Fruit fly (Drosophila melanogaster) whole organism, embryonic: ENCODE data around the gene Doa.

Experiments
- ATbp ChIP-seq: fragments of 200-800 bp; sonication (Bioruptor generic); optimal IDR thresholded peaks from 2 replicates; lab custom pipeline; 2017; ENCODE audit warnings: missing biosample characterization, mild to moderate bottlenecking, missing genetic modification characterization, missing genetic modification reagents
- Abd-B ChIP-seq: fragments of 200-800 bp; sonication (Bioruptor generic); optimal IDR thresholded peaks from 2 replicates; lab custom pipeline; 2018; ENCODE audit warnings: missing biosample characterization, mild to moderate bottlenecking, missing genetic modification characterization, moderate library complexity
- CG11504 ChIP-seq: fragments of 200-800 bp; sonication (Bioruptor generic); optimal IDR thresholded peaks from 3 replicates; lab custom pipeline; 2019; ENCODE audit warnings: missing biosample characterization, mild to moderate bottlenecking, missing genetic modification characterization, moderate library complexity
- CG11560 ChIP-seq: fragments of 200-800 bp; sonication (Bioruptor generic); IDR thresholded peaks from 3 replicates; pipeline ENCODE4 v1.3.6; 2022; ENCODE audit warnings: missing biosample characterization, missing genetic modification characterization
- CG11695 ChIP-seq: fragments of 200-800 bp; sonication (Bioruptor generic); IDR thresholded peaks from 3 replicates; pipeline ENCODE4 v1.3.6; 2022; ENCODE audit warnings: missing biosample characterization, missing genetic modification characterization
- CG13424 ChIP-seq: fragments of 200-800 bp; sonication (Bioruptor generic); optimal IDR thresholded peaks from 2 replicates; lab custom pipeline; 2019; ENCODE audit warnings: missing biosample characterization, mild to moderate bottlenecking, missing genetic modification characterization, moderate library complexity
- CG14014 ChIP-seq: fragments of 200-800 bp; sonication (Bioruptor generic); IDR thresholded peaks from 2 replicates; pipeline ENCODE4 v1.3.6; 2022; ENCODE audit warnings: missing biosample characterization, missing genetic modification characterization
- CG14710 ChIP-seq: fragments of 200-800 bp; sonication (Bioruptor generic); optimal IDR thresholded peaks from 3 replicates; lab custom pipeline; 2019; ENCODE audit warnings: missing biosample characterization, mild to moderate bottlenecking, missing genetic modification characterization, moderate library complexity
- CG17568 ChIP-seq: fragments of 200-800 bp; sonication (Bioruptor generic); optimal IDR thresholded peaks from 2 replicates; lab custom pipeline; 2018; ENCODE audit warnings: missing biosample characterization, mild to moderate bottlenecking, missing genetic modification characterization, moderate library complexity
- CG17612 ChIP-seq: fragments of 200-800 bp; sonication (Bioruptor generic); IDR thresholded peaks from 2 replicates; pipeline ENCODE4 v1.3.6; 2022; ENCODE audit warnings: missing biosample characterization, missing genetic modification characterization
- CG17802 ChIP-seq: fragments of 200-800 bp; sonication (Bioruptor generic); optimal IDR thresholded peaks from 2 replicates; lab custom pipeline; 2018; ENCODE audit warnings: missing biosample characterization, mild to moderate bottlenecking, missing genetic modification characterization, moderate library complexity
- CG1832 ChIP-seq: fragments of 200-800 bp; sonication (Bioruptor generic); optimal IDR thresholded peaks from 2 replicates; lab custom pipeline; 2017; ENCODE audit warnings: missing biosample characterization, mild to moderate bottlenecking, missing genetic modification characterization, inconsistent platforms
- CG2875 ChIP-seq: fragments of 200-800 bp; sonication (Bioruptor generic); optimal IDR thresholded peaks from 2 replicates; lab custom pipeline; 2017; ENCODE audit warnings: missing biosample characterization, mild to moderate bottlenecking, missing genetic modification characterization, missing genetic modification reagents
- CG34422 ChIP-seq: fragments of 200-800 bp; sonication (Bioruptor generic); IDR thresholded peaks from 3 replicates; pipeline ENCODE4 v1.3.6; 2022; ENCODE audit warnings: missing biosample characterization, missing genetic modification characterization
- CG4424 ChIP-seq: fragments of 200-800 bp; sonication (Bioruptor generic); optimal IDR thresholded peaks from 3 replicates; lab custom pipeline; 2016; ENCODE audit warnings: missing biosample characterization, missing genetic modification characterization
- CG4820 ChIP-seq: fragments of 200-800 bp; sonication (Bioruptor generic); optimal IDR thresholded peaks from 3 replicates; lab custom pipeline; 2016; ENCODE audit warnings: missing biosample characterization, missing genetic modification characterization
- CG5953 ChIP-seq: fragments of 200-800 bp; sonication (Bioruptor generic); IDR thresholded peaks from 2 replicates; pipeline ENCODE4 v1.3.6; 2022; ENCODE audit warnings: missing biosample characterization, missing genetic modification characterization
- CG7745 ChIP-seq: fragments of 200-800 bp; sonication (Bioruptor generic); optimal IDR thresholded peaks from 2 replicates; lab custom pipeline; 2018; ENCODE audit warnings: missing biosample characterization, mild to moderate bottlenecking, missing genetic modification characterization, moderate library complexity
- CG7928 ChIP-seq: fragments of 200-800 bp; sonication (Bioruptor generic); optimal IDR thresholded peaks from 2 replicates; lab custom pipeline; 2017; ENCODE audit warnings: missing biosample characterization, mild to moderate bottlenecking, missing genetic modification characterization
- Camta ChIP-seq: fragments of 200-800 bp; sonication (Bioruptor generic); optimal IDR thresholded peaks from 2 replicates; lab custom pipeline; 2016; ENCODE audit warnings: missing biosample characterization, missing genetic modification characterization
- CrebB ChIP-seq: fragments of 200-800 bp; sonication (Bioruptor generic); optimal IDR thresholded peaks from 3 replicates; lab custom pipeline; 2018; ENCODE audit warnings: missing biosample characterization, mild to moderate bottlenecking, missing genetic modification characterization
- D19B ChIP-seq: fragments of 200-800 bp; sonication (Bioruptor generic); optimal IDR thresholded peaks from 2 replicates; lab custom pipeline; 2017; ENCODE audit warnings: missing biosample characterization, mild to moderate bottlenecking, missing genetic modification characterization
- Dfd ChIP-seq, 2 experiments: fragments of >200 bp; optimal IDR thresholded peaks; 2 replicates each; lab custom pipeline; 2017; ENCODE audit warnings: missing biosample characterization in 2 of 2, missing genetic modification characterization in 2 of 2
- Doc2 ChIP-seq: fragments of 200-800 bp; sonication (Bioruptor generic); IDR thresholded peaks from 2 replicates; pipeline ENCODE4 v1.3.6; 2022; ENCODE audit warnings: missing biosample characterization, missing genetic modification characterization
- Eip74EF ChIP-seq, 2 experiments: fragments of 200-800 bp in 1 of 2; fragments of >200 bp in 1 of 2; sonication (Bioruptor generic) in 1 of 2; optimal IDR thresholded peaks; 2 replicates each; lab custom pipeline; 2017 to 2019; ENCODE audit warnings: missing biosample characterization in 2 of 2, missing genetic modification characterization in 2 of 2, mild to moderate bottlenecking in 1 of 2, moderate library complexity in 1 of 2
- Fer1 ChIP-seq: fragments of 200-800 bp; sonication (Bioruptor generic); optimal IDR thresholded peaks from 2 replicates; lab custom pipeline; 2017; ENCODE audit warnings: missing biosample characterization, mild to moderate bottlenecking, missing genetic modification characterization
- Hmx ChIP-seq: fragments of 200-800 bp; sonication (Bioruptor generic); optimal IDR thresholded peaks from 2 replicates; lab custom pipeline; 2016; ENCODE audit warnings: missing biosample characterization, missing genetic modification characterization
- Hr51 ChIP-seq, 2 experiments: fragments of 200-800 bp; sonication (Bioruptor generic); optimal IDR thresholded peaks; 2 replicates in 1 of 2; 3 replicates in 1 of 2; lab custom pipeline; 2016 to 2018; ENCODE audit warnings: missing biosample characterization in 2 of 2, missing genetic modification characterization in 2 of 2, mild to moderate bottlenecking in 1 of 2, moderate library complexity in 1 of 2
- Myb ChIP-seq: fragments of 200-800 bp; sonication (Bioruptor generic); optimal IDR thresholded peaks from 2 replicates; lab custom pipeline; 2016; ENCODE audit warnings: missing biosample characterization, missing genetic modification characterization
- Neu2 ChIP-seq: fragments of 200-800 bp; sonication (Bioruptor generic); optimal IDR thresholded peaks from 3 replicates; lab custom pipeline; 2016; ENCODE audit warnings: missing biosample characterization, missing genetic modification characterization, borderline replicate concordance
- Nf-YB ChIP-seq: fragments of 200-800 bp; sonication (Bioruptor generic); optimal IDR thresholded peaks from 3 replicates; lab custom pipeline; 2019; ENCODE audit warnings: missing biosample characterization, mild to moderate bottlenecking, missing genetic modification characterization, moderate library complexity
- NfI ChIP-seq: fragments of 200-800 bp; sonication (Bioruptor generic); optimal IDR thresholded peaks from 3 replicates; lab custom pipeline; 2018; ENCODE audit warnings: missing biosample characterization, mild to moderate bottlenecking, missing genetic modification characterization, moderate library complexity
- Opbp ChIP-seq: fragments of 200-800 bp; sonication (Bioruptor generic); IDR thresholded peaks from 3 replicates; pipeline ENCODE4 v1.3.6; 2022; ENCODE audit warnings: missing biosample characterization, missing genetic modification characterization; ENCODE audit not compliant: partially characterized antibody
- Pdp1 ChIP-seq, 2 experiments: fragments of 200-800 bp; sonication (Bioruptor generic); optimal IDR thresholded peaks; 3 replicates each; lab custom pipeline; 2016; ENCODE audit warnings: missing biosample characterization in 2 of 2, missing genetic modification characterization in 2 of 2, mild to moderate bottlenecking in 1 of 2, moderate library complexity in 1 of 2
- Xbp1 ChIP-seq: fragments of 200-800 bp; sonication (Bioruptor generic); optimal IDR thresholded peaks from 3 replicates; lab custom pipeline; 2016; ENCODE audit warnings: missing biosample characterization, mild to moderate bottlenecking, missing genetic modification characterization
- ab ChIP-seq: fragments of 200-800 bp; sonication (Bioruptor generic); optimal IDR thresholded peaks from 2 replicates; lab custom pipeline; 2016; ENCODE audit warnings: missing biosample characterization, missing genetic modification characterization
- abd-A ChIP-seq: fragments of 200-800 bp; sonication (Bioruptor generic); optimal IDR thresholded peaks from 3 replicates; lab custom pipeline; 2019; ENCODE audit warnings: missing biosample characterization, mild to moderate bottlenecking, missing genetic modification characterization, moderate library complexity
- caup ChIP-seq: fragments of 200-800 bp; sonication (Bioruptor generic); optimal IDR thresholded peaks from 3 replicates; lab custom pipeline; 2017; ENCODE audit warnings: missing biosample characterization, mild to moderate bottlenecking, missing genetic modification characterization, moderate library complexity; ENCODE audit not compliant: severe bottlenecking
- da ChIP-seq: fragments of 200-800 bp; sonication (Bioruptor generic); optimal IDR thresholded peaks from 2 replicates; lab custom pipeline; 2016; ENCODE audit warnings: missing biosample characterization, missing genetic modification characterization
- emc ChIP-seq: fragments of 200-800 bp; sonication (Bioruptor generic); optimal IDR thresholded peaks from 2 replicates; lab custom pipeline; 2016; ENCODE audit warnings: missing biosample characterization, missing genetic modification characterization
- gem ChIP-seq: fragments of 200-800 bp; sonication (Bioruptor generic); optimal IDR thresholded peaks from 2 replicates; lab custom pipeline; 2019; ENCODE audit warnings: missing biosample characterization, mild to moderate bottlenecking, missing genetic modification characterization, moderate library complexity
- grau ChIP-seq: fragments of 200-800 bp; optimal IDR thresholded peaks from 3 replicates; lab custom pipeline; 2019; ENCODE audit warnings: missing biosample characterization, mild to moderate bottlenecking, missing genetic modification characterization, moderate library complexity
- gsb ChIP-seq: fragments of 200-800 bp; sonication (Bioruptor generic); IDR thresholded peaks from 2 replicates; pipeline ENCODE4 v1.3.6; 2022; ENCODE audit warnings: missing biosample characterization, missing genetic modification characterization
- hkb ChIP-seq, 2 experiments: fragments of 200-800 bp in 1 of 2; fragments of >200 bp in 1 of 2; sonication (Bioruptor generic) in 1 of 2; IDR thresholded peaks in 1 of 2; optimal IDR thresholded peaks in 1 of 2; 2 replicates each; pipeline versions ENCODE4 v1.3.6 to Lab custom; 2017 to 2022; ENCODE audit warnings: missing biosample characterization in 1 of 2, missing genetic modification characterization in 1 of 2
- jumu ChIP-seq: fragments of 200-800 bp; sonication (Bioruptor generic); optimal IDR thresholded peaks from 3 replicates; lab custom pipeline; 2016; ENCODE audit warnings: missing biosample characterization, missing genetic modification characterization
- pb ChIP-seq: fragments of 200-800 bp; sonication (Bioruptor generic); optimal IDR thresholded peaks from 3 replicates; lab custom pipeline; 2016; ENCODE audit warnings: missing biosample characterization, missing genetic modification characterization
- pita ChIP-seq: fragments of 200-800 bp; sonication (Bioruptor generic); optimal IDR thresholded peaks from 2 replicates; lab custom pipeline; 2017; ENCODE audit warnings: missing biosample characterization, mild to moderate bottlenecking, missing genetic modification characterization
- salm ChIP-seq: fragments of 200-800 bp; sonication (Bioruptor generic); optimal IDR thresholded peaks from 2 replicates; lab custom pipeline; 2018; ENCODE audit warnings: missing biosample characterization, mild to moderate bottlenecking, missing genetic modification characterization
- tgo ChIP-seq: fragments of 200-800 bp; sonication (Bioruptor generic); IDR thresholded peaks from 3 replicates; pipeline ENCODE4 v1.3.6; 2022; ENCODE audit warnings: missing biosample characterization, missing genetic modification characterization

The Doa gene

DNA sequence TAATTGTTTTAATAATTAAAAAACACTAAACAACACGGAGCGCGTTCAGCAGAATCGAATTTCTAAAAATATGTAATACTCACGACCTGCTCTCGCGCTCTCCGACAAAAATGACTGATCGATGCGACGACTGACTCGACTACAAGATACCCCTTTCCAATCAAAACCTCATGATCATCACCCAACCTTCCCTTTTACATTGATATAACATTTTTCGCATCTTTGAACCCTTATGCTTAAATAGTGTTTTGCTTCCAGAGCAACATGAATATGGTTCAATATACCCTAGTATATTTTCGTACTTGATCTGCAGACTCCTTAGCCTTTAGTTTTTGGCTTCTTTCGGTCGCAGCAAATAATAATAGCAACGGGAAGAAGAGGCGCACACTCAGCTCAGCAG, 23.9 kb downstream of the Doa start (continued):
- TF ChIP-seq ab, result peak; percentile 39
- no peak for TF ChIP-seq pita (GFP tag; lab: Kevin White, UChicago)
- peak; percentile 84 for TF ChIP-seq tgo
- no peak for TF ChIP-seq CrebB (tag; lab: Kevin White, UChicago)
- peak; percentile 49 for TF ChIP-seq Myb (GFP tag; lab: Kevin White, UChicago)
- peak; percentile 65 for TF ChIP-seq CG4820 (GFP tag; lab: Kevin White, UChicago)
- TF ChIP-seq CG4424 (GFP tag; lab: Kevin White, UChicago), result no peak
- TF ChIP-seq CG34422, result peak; percentile 78; the same call in 2 of the 3 replicates
- no peak for TF ChIP-seq Neu2
- peak; percentile 54; the same call in 2 of the 3 replicates for TF ChIP-seq CG11560 (tag; lab: Robert Waterston, UW)
- TF ChIP-seq hkb (optimal IDR thresholded peaks at IDR 0.05; lab: Kevin White, UChicago), result no peak
- peak; percentile 82 for TF ChIP-seq hkb (GFP tag; IDR thresholded peaks at IDR 0.05; lab: Robert Waterston, UW)
- peak; percentile 72 for TF ChIP-seq CG13424 (tag; lab: Kevin White, UChicago)
- no peak for TF ChIP-seq Nf-YB (GFP tag; lab: Kevin White, UChicago)
- TF ChIP-seq CG11695, result peak; percentile 55; the same call in 1 of the 3 replicates
- TF ChIP-seq CG17568 (GFP tag; lab: Kevin White, UChicago), result no peak
- TF ChIP-seq CG7928, result no peak
- TF ChIP-seq Hr51 (GFP tag; optimal IDR thresholded peaks at IDR 0.05; lab: Kevin White, UChicago), result peak; percentile 28 to 74
- peak; percentile 76 for TF ChIP-seq grau (tag; lab: Kevin White, UChicago)
- peak; percentile 58 to 60 for TF ChIP-seq Pdp1 (GFP tag; optimal IDR thresholded peaks at IDR 0.05; lab: Kevin White, UChicago)
- peak; percentile 77 for TF ChIP-seq CG11504 (tag; lab: Kevin White, UChicago)
- peak; percentile 68 for TF ChIP-seq ATbp (GFP tag; lab: Kevin White, UChicago)
- TF ChIP-seq Abd-B (GFP tag; lab: Kevin White, UChicago), result peak; percentile 39
- TF ChIP-seq D19B (GFP tag; lab: Kevin White, UChicago), result peak; percentile 93
- TF ChIP-seq CG2875, result peak; percentile 43
- no peak for TF ChIP-seq Doc2 (GFP tag; lab: Robert Waterston, UW)
- TF ChIP-seq Eip74EF (GFP tag; optimal IDR thresholded peaks at IDR 0.05; lab: Kevin White, UChicago), result peak in 1 of 2 experiments; percentile 51
- no peak for TF ChIP-seq da (GFP tag; lab: Kevin White, UChicago)
- TF ChIP-seq Dfd (GFP tag; optimal IDR thresholded peaks at IDR 0.05; lab: Kevin White, UChicago), result no peak
- TF ChIP-seq CG17802 (tag; lab: Kevin White, UChicago), result peak; percentile 22
- TF ChIP-seq CG7745 (tag; lab: Kevin White, UChicago), result no peak
- peak; percentile 75 for TF ChIP-seq jumu (GFP tag; lab: Kevin White, UChicago)
- TF ChIP-seq NfI (GFP tag; lab: Kevin White, UChicago), result peak; percentile 75
- no peak for TF ChIP-seq Opbp (GFP tag; lab: Robert Waterston, UW)
- peak; percentile 81 for TF ChIP-seq pb (GFP tag; lab: Kevin White, UChicago)
- TF ChIP-seq Fer1, result no peak
- TF ChIP-seq CG5953 (GFP tag; lab: Robert Waterston, UW), result peak; percentile 80
- peak; percentile 84 for TF ChIP-seq gem (tag; lab: Kevin White, UChicago)
- peak; percentile 73 for TF ChIP-seq CG14014
- no peak for TF ChIP-seq CG1832 (GFP tag; lab: Kevin White, UChicago)
- TF ChIP-seq abd-A (tag; lab: Kevin White, UChicago), result no peak
- TF ChIP-seq caup (GFP tag; lab: Kevin White, UChicago), result peak; percentile 48
- TF ChIP-seq Hmx (GFP tag; lab: Kevin White, UChicago), result no peak
- TF ChIP-seq CG17612 (GFP tag; lab: Robert Waterston, UW), result no peak
- peak; percentile 40 for TF ChIP-seq salm (tag; lab: Kevin White, UChicago)
- peak; percentile 45 for TF ChIP-seq emc
- peak; percentile 69 for TF ChIP-seq Camta (GFP tag; lab: Kevin White, UChicago)
- TF ChIP-seq CG14710 (tag; lab: Kevin White, UChicago), result peak; percentile 15
- peak; percentile 62; the same call in 1 of the 2 replicates for TF ChIP-seq gsb (GFP tag; lab: Robert Waterston, UW)
- peak; percentile 82 for TF ChIP-seq Xbp1 (GFP tag; lab: Kevin White, UChicago)
